Worm (Caenorhabditis elegans): ENCODE results near the gene R166.2.
A peak's percentile ranks its signal among the peaks of the same experiment; 100 is the strongest.

R166.2 gene

ce11 chrII:10544374-10544908, 7.0 kb upstream of the R166.2 start:
- TF ChIP-seq ceh-39 (tag; optimal IDR thresholded peaks at IDR 0.05) = no peak
- no peak for TF ChIP-seq flh-1 (GFP tag; optimal IDR thresholded peaks at IDR 0.05)
- TF ChIP-seq mls-2 (tag; optimal IDR thresholded peaks at IDR 0.05) = no peak
- no peak for TF ChIP-seq unc-39 (tag; optimal IDR thresholded peaks at IDR 0.05)
- no peak for TF ChIP-seq elt-1 (tag; optimal IDR thresholded peaks at IDR 0.05; ENCODE audit: borderline replicate concordance, insufficient read depth)
- TF ChIP-seq ceh-43 (GFP tag; optimal IDR thresholded peaks at IDR 0.05) = no peak
- TF ChIP-seq mep-1 (tag; optimal IDR thresholded peaks at IDR 0.05) = no peak
- no peak for TF ChIP-seq nhr-76 (tag; optimal IDR thresholded peaks at IDR 0.05)
- TF ChIP-seq unc-62 (GFP tag; optimal IDR thresholded peaks at IDR 0.05) = no peak
- TF ChIP-seq lin-32 (GFP tag; optimal IDR thresholded peaks at IDR 0.05) = no peak
- TF ChIP-seq blmp-1 (tag; optimal IDR thresholded peaks at IDR 0.05) = no peak
- TF ChIP-seq M03D4.4 (tag; optimal IDR thresholded peaks at IDR 0.05) = no peak
- no peak for TF ChIP-seq ceh-83 (GFP tag; optimal IDR thresholded peaks at IDR 0.05)
- no peak for TF ChIP-seq ces-1 (GFP tag; optimal IDR thresholded peaks at IDR 0.05)

DNA sequence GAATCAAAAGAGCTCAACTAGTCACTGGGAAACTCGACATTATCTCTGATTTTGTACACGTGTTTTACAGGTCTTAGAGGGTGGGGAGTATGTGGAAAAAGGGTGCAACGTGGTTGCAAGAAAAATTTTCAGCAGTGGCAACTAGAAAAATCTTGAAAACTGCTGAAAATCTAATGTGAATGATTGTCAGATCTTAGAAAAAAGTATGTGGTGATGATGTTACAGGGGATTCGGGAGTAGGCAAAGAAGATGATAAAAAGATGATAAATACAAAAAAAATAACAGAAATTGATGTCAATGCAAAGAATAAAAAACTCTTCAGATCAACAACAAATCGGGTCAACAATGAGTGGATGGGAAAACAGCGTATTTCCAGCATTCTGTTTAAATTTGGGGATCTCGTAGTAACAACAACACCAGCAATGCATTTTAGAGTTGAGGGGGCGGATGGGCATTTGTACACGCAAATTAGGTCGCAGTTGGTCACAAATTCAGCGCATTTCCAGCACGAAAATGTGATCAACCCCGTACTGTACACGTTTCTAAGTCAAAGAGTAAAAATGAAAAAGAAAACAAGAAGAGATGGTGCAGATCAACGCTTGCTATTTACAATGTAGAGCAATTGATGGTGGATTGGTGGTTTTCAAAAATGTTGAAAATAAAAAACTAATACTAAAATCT, 6.1 kb upstream of the R166.2 start:
- TF ChIP-seq nhr-28 (tag; optimal IDR thresholded peaks at IDR 0.05) (no peak), ces-1 (GFP tag; optimal IDR thresholded peaks at IDR 0.05) (no peak), nhr-12 (tag; optimal IDR thresholded peaks at IDR 0.05) (no peak), flh-1 (GFP tag; optimal IDR thresholded peaks at IDR 0.05) (no peak), ham-2 (GFP tag; optimal IDR thresholded peaks at IDR 0.05) (no peak)

DNA sequence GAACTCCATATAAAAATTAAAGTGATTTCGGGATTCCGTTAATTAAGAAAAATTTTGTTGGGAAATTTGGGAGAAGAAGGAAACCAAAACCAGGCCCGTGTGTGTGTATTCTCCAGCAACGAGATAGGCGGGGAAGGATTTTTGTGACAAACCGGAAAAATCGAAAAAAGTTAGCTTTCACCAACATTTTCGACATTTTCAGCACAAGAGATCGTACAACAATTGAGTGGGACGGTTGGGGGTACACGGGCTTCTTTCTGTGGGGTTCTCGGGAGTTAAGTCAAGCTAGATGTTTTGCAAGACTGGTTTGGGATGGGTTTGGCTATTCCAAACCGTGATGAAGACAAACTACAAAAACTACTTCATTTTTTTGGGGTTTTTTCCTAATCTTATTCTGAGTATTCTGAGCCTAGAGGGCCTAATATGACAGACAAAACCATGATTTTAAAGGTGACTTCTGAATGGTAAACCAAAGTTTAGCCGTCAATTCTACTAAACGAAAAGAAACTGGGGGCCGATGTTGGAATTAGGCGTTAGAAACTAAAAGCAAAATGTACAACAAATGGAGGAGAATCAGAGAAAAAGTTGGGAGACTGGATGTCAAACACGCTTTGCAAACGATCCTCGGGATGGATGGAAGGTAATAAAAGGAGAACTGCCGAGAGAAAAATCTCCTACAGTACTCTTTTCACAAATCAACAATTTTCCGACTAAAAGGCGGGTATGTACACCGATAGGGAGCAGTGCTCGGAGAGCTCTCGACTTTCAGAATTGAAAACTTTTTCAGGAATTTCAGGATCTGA, 5.4 kb upstream of the R166.2 start:
- TF ChIP-seq cnd-1 (tag; optimal IDR thresholded peaks at IDR 0.05) = peak; percentile 29
- no peak for TF ChIP-seq ztf-11 (tag; optimal IDR thresholded peaks at IDR 0.05)

DNA sequence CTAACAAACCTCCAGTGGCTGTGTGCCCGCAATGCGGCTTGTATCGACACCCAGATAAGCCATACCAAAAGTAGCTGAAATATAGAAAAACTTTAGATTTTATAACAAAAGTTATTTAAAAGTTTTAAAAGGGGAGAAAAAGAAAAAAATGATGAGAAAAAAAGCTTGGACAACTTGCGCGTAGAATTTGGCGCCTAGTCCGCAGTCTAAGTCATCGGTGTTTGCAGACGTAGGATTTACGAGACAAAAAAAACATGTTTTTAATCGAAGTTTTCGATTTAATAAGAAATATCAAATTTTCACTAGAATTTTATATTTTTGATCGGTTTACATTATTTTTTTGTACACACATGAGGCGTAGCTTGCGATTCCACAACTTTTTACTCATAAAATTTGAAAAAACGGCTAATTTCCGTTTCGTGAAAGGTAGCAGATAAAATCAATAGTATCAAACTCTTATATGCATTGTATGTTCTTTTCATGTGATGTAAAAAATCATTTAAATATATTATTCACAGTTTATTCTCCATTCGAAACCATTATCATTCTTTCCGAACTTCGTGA, 4.5 kb upstream of the R166.2 start, which contains the start of gene pro-1:
Gene pro-1 (minus strand): TSS at position 74 of the 564 bp plus-strand sequence.
- TF ChIP-seq tbx-8 (GFP tag; optimal IDR thresholded peaks at IDR 0.05) (no peak), blmp-1 (tag; optimal IDR thresholded peaks at IDR 0.05) (no peak), mep-1 (tag; optimal IDR thresholded peaks at IDR 0.05) (peak; percentile 21), sem-2 (GFP tag; optimal IDR thresholded peaks at IDR 0.05) (peak; percentile 14), elt-3 (tag; optimal IDR thresholded peaks at IDR 0.05) (no peak), ceh-83 (GFP tag; optimal IDR thresholded peaks at IDR 0.05) (peak; percentile 43), lin-32 (GFP tag; optimal IDR thresholded peaks at IDR 0.05) (no peak), bed-3 (GFP tag; optimal IDR thresholded peaks at IDR 0.05) (peak; percentile 27), mls-2 (tag; optimal IDR thresholded peaks at IDR 0.05) (no peak), zip-8 (tag; optimal IDR thresholded peaks at IDR 0.05) (no peak), lsy-2 (tag; optimal IDR thresholded peaks at IDR 0.05) (peak; percentile 55), unc-120 (tag; optimal IDR thresholded peaks at IDR 0.05; ENCODE audit: poor library complexity, severe bottlenecking) (no peak), ceh-39 (tag; optimal IDR thresholded peaks at IDR 0.05) (peak; percentile 57), pha-4 (tag; optimal IDR thresholded peaks at IDR 0.05) (peak; percentile 5), unc-39 (tag; optimal IDR thresholded peaks at IDR 0.05) (no peak), ztf-11 (tag; optimal IDR thresholded peaks at IDR 0.05) (peak; percentile 16), M03D4.4 (tag; optimal IDR thresholded peaks at IDR 0.05) (peak; percentile 45), elt-1 (tag; optimal IDR thresholded peaks at IDR 0.05; ENCODE audit: borderline replicate concordance, insufficient read depth) (no peak), hlh-1 (tag; optimal IDR thresholded peaks at IDR 0.05) (no peak), unc-62 (GFP tag; optimal IDR thresholded peaks at IDR 0.05) (peak; percentile 41), nhr-237 (tag; optimal IDR thresholded peaks at IDR 0.05) (peak; percentile 52), ces-1 (GFP tag; optimal IDR thresholded peaks at IDR 0.05) (peak; percentile 46), ham-2 (GFP tag; optimal IDR thresholded peaks at IDR 0.05) (no peak), sptf-1 (tag; optimal IDR thresholded peaks at IDR 0.05) (peak; percentile 77), nhr-76 (tag; optimal IDR thresholded peaks at IDR 0.05) (no peak), lin-13 (tag; optimal IDR thresholded peaks at IDR 0.05) (no peak)
